Worm (Caenorhabditis elegans) whole organism, young adult: ENCODE results near the gene C44B7.5.

Experiments used
- B0019.2 ChIP-seq: fragments of 200-800 bp; sonication (Bioruptor generic); conservative IDR thresholded peaks from 2 replicates; pipeline ENCODE4 v1.3.6; 2022; ENCODE audit warnings: missing genetic modification reagents, missing genetic modification characterization, missing compliant biosample characterization
- C06A6.2 ChIP-seq: fragments of 200-800 bp; sonication (Bioruptor generic); conservative IDR thresholded peaks from 2 replicates; pipeline ENCODE4 v1.3.6; 2022; ENCODE audit warnings: missing genetic modification characterization, missing compliant biosample characterization
- F23B12.7 ChIP-seq: sonication (generic microtip); optimal IDR thresholded peaks from 2 replicates; lab custom pipeline; 2017; ENCODE audit warnings: missing genetic modification characterization, mild to moderate bottlenecking, missing compliant biosample characterization, antibody characterized with exemption, moderate library complexity; ENCODE audit not compliant: insufficient read depth
- F55B11.4 ChIP-seq: sonication (generic microtip); optimal IDR thresholded peaks from 2 replicates; lab custom pipeline; 2016; ENCODE audit warnings: missing compliant biosample characterization, missing genetic modification characterization, borderline replicate concordance; ENCODE audit not compliant: insufficient read depth
- K12H6.12 ChIP-seq: fragments of 200-800 bp; sonication (Bioruptor generic); optimal IDR thresholded peaks from 2 replicates; lab custom pipeline; 2018; ENCODE audit warnings: mild to moderate bottlenecking, missing genetic modification characterization, missing compliant biosample characterization
- T26A5.8 ChIP-seq: sonication (generic microtip); optimal IDR thresholded peaks from 2 replicates; lab custom pipeline; 2016; ENCODE audit warnings: missing genetic modification characterization, missing compliant biosample characterization
- Y53G8AR.9 ChIP-seq: fragments of 200-800 bp; sonication (Bioruptor generic); conservative IDR thresholded peaks from 2 replicates; pipeline ENCODE4 v1.3.6; 2022; ENCODE audit warnings: missing genetic modification reagents, missing genetic modification characterization, missing compliant biosample characterization
- Y67H2A.10 ChIP-seq: fragments of 200-800 bp; sonication (Bioruptor generic); conservative IDR thresholded peaks from 2 replicates; pipeline ENCODE4 v1.3.6; 2022; ENCODE audit warnings: missing genetic modification reagents, missing genetic modification characterization, missing compliant biosample characterization
- Y95B8A.8 ChIP-seq: fragments of 200-800 bp; sonication (Bioruptor generic); IDR thresholded peaks from 2 replicates; pipeline ENCODE4 v1.3.6; 2022; ENCODE audit warnings: missing genetic modification reagents, missing genetic modification characterization, missing compliant biosample characterization
- ZK185.1 ChIP-seq: sonication (generic microtip); optimal IDR thresholded peaks from 2 replicates; lab custom pipeline; 2016; ENCODE audit warnings: mild to moderate bottlenecking, missing genetic modification characterization, missing compliant biosample characterization; ENCODE audit not compliant: poor library complexity, severe bottlenecking
- atf-7 ChIP-seq: sonication (generic microtip); optimal IDR thresholded peaks from 2 replicates; lab custom pipeline; 2017; ENCODE audit warnings: mild to moderate bottlenecking, missing genetic modification characterization, missing compliant biosample characterization
- athp-1 ChIP-seq: sonication (generic microtip); optimal IDR thresholded peaks from 2 replicates; lab custom pipeline; 2017; ENCODE audit warnings: mild to moderate bottlenecking, missing genetic modification characterization, missing compliant biosample characterization
- attf-3 ChIP-seq: fragments of 200-800 bp; sonication (Bioruptor generic); conservative IDR thresholded peaks from 2 replicates; pipeline ENCODE4 v1.3.6; 2022; ENCODE audit warnings: missing genetic modification reagents, missing genetic modification characterization, missing compliant biosample characterization
- ccch-3 ChIP-seq: fragments of 200-800 bp; sonication (Bioruptor generic); optimal IDR thresholded peaks from 2 replicates; lab custom pipeline; 2018; ENCODE audit warnings: mild to moderate bottlenecking, missing genetic modification characterization, missing compliant biosample characterization
- ceh-40 ChIP-seq: fragments of 200-800 bp; sonication (Bioruptor generic); IDR thresholded peaks from 2 replicates; pipeline ENCODE4 v1.3.6; 2022; ENCODE audit warnings: missing genetic modification characterization, missing compliant biosample characterization
- ceh-79 ChIP-seq: sonication (generic microtip); optimal IDR thresholded peaks from 2 replicates; lab custom pipeline; 2017; ENCODE audit warnings: mild to moderate bottlenecking, missing genetic modification characterization, missing compliant biosample characterization
- ceh-91 ChIP-seq: fragments of 200-800 bp; sonication (Bioruptor generic); IDR thresholded peaks from 2 replicates; pipeline ENCODE4 v1.3.6; 2022; ENCODE audit warnings: missing genetic modification reagents, missing genetic modification characterization, missing compliant biosample characterization
- die-1 ChIP-seq: sonication (generic microtip); optimal IDR thresholded peaks from 2 replicates; lab custom pipeline; 2016; ENCODE audit warnings: missing genotype, mild to moderate bottlenecking, missing genetic modification characterization, missing compliant biosample characterization
- dox-1 ChIP-seq: fragments of 200-800 bp; sonication (Bioruptor generic); IDR thresholded peaks from 2 replicates; pipeline ENCODE4 v1.3.6; 2022; ENCODE audit warnings: missing genetic modification reagents, missing genetic modification characterization, missing compliant biosample characterization
- egrh-3 ChIP-seq: fragments of 200-800 bp; sonication (Bioruptor generic); IDR thresholded peaks from 2 replicates; pipeline ENCODE4 v1.3.6; 2022; ENCODE audit warnings: missing genetic modification reagents, missing genetic modification characterization, missing compliant biosample characterization
- ekl-4 ChIP-seq: fragments of 200-800 bp; sonication (Bioruptor generic); IDR thresholded peaks from 2 replicates; pipeline ENCODE4 v1.3.6; 2022; ENCODE audit warnings: missing genetic modification reagents, missing genetic modification characterization, missing compliant biosample characterization
- hmg-1.2 ChIP-seq: fragments of 200-800 bp; sonication (Bioruptor generic); IDR thresholded peaks from 2 replicates; pipeline ENCODE4 v1.3.6; 2022; ENCODE audit warnings: missing genetic modification reagents, missing genetic modification characterization, missing compliant biosample characterization
- hrde-1 ChIP-seq: sonication (generic microtip); optimal IDR thresholded peaks from 2 replicates; lab custom pipeline; 2016; ENCODE audit warnings: missing genetic modification characterization, mild to moderate bottlenecking, missing compliant biosample characterization, moderate library complexity, missing genotype, missing genetic modification reagents, borderline replicate concordance
- hsf-1 ChIP-seq: fragments of 200-800 bp; sonication (Bioruptor generic); IDR thresholded peaks from 2 replicates; pipeline ENCODE4 v1.3.6; 2022; ENCODE audit warnings: missing genetic modification reagents, missing genetic modification characterization, missing compliant biosample characterization
- lag-1 ChIP-seq: fragments of 200-800 bp; sonication (Bioruptor generic); IDR thresholded peaks from 2 replicates; pipeline ENCODE4 v1.3.6; 2022; ENCODE audit warnings: missing genetic modification reagents, missing genetic modification characterization, missing compliant biosample characterization
- let-526 ChIP-seq: fragments of 200-800 bp; sonication (Bioruptor generic); IDR thresholded peaks from 2 replicates; pipeline ENCODE4 v1.3.6; 2022; ENCODE audit warnings: missing genetic modification reagents, missing genetic modification characterization, missing compliant biosample characterization
- lin-26 ChIP-seq: fragments of 200-800 bp; sonication (Bioruptor generic); IDR thresholded peaks from 2 replicates; pipeline ENCODE4 v1.3.6; 2022; ENCODE audit warnings: missing genetic modification reagents, missing genetic modification characterization, missing compliant biosample characterization
- lin-35 ChIP-seq, 3 experiments: fragments of 150-350 bp in 2 of 3; sonication (generic microtip) in 1 of 3; optimal IDR thresholded peaks; 2 replicates each; lab custom pipeline; 2014 to 2018; ENCODE audit warnings: missing biosample characterization in 3 of 3, missing genetic modification characterization in 3 of 3, missing genetic modification reagents in 3 of 3
- lin-40 ChIP-seq: sonication (generic microtip); optimal IDR thresholded peaks from 2 replicates; lab custom pipeline; 2016; ENCODE audit warnings: missing genetic modification characterization, mild to moderate bottlenecking, missing compliant biosample characterization, missing genotype, missing genetic modification reagents
- lsy-27 ChIP-seq: sonication (generic microtip); optimal IDR thresholded peaks from 2 replicates; lab custom pipeline; 2017; ENCODE audit warnings: missing genetic modification characterization, mild to moderate bottlenecking, missing compliant biosample characterization, antibody characterized with exemption, missing genotype, borderline replicate concordance; ENCODE audit not compliant: insufficient read depth
- madf-10 ChIP-seq: sonication (generic microtip); optimal IDR thresholded peaks from 2 replicates; lab custom pipeline; 2016; ENCODE audit warnings: mild to moderate bottlenecking, missing genetic modification characterization, missing compliant biosample characterization
- madf-6 ChIP-seq: fragments of 200-800 bp; sonication (Bioruptor generic); IDR thresholded peaks from 2 replicates; pipeline ENCODE4 v1.3.6; 2022; ENCODE audit warnings: missing genetic modification reagents, missing genetic modification characterization, missing compliant biosample characterization
- mcd-1 ChIP-seq: fragments of 200-800 bp; sonication (Bioruptor generic); IDR thresholded peaks from 2 replicates; pipeline ENCODE4 v1.3.6; 2022; ENCODE audit warnings: missing genetic modification reagents, missing genetic modification characterization, missing compliant biosample characterization
- mel-28 ChIP-seq: sonication (generic microtip); optimal IDR thresholded peaks from 2 replicates; lab custom pipeline; 2016; ENCODE audit warnings: borderline replicate concordance, mild to moderate bottlenecking, missing genetic modification characterization, missing compliant biosample characterization
- nfya-2 ChIP-seq: fragments of 200-800 bp; sonication (Bioruptor generic); IDR thresholded peaks from 2 replicates; pipeline ENCODE4 v1.3.6; 2022; ENCODE audit warnings: missing genetic modification reagents, missing genetic modification characterization, missing compliant biosample characterization
- nfyb-1 ChIP-seq: fragments of 200-800 bp; sonication (Bioruptor generic); IDR thresholded peaks from 2 replicates; pipeline ENCODE4 v1.3.6; 2022; ENCODE audit warnings: missing genetic modification reagents, missing genetic modification characterization, missing compliant biosample characterization
- nhr-179 ChIP-seq: sonication (generic microtip); optimal IDR thresholded peaks from 2 replicates; lab custom pipeline; 2016; ENCODE audit warnings: mild to moderate bottlenecking, missing genetic modification characterization, missing compliant biosample characterization
- nhr-27 ChIP-seq: fragments of 200-800 bp; sonication (Bioruptor generic); optimal IDR thresholded peaks from 2 replicates; lab custom pipeline; 2018; ENCODE audit warnings: mild to moderate bottlenecking, missing genetic modification characterization, moderate library complexity, missing compliant biosample characterization
- pha-4 ChIP-seq: fragments of 150-350 bp; sonication (generic microtip); optimal IDR thresholded peaks from 2 replicates; lab custom pipeline; 2014; ENCODE audit warnings: missing biosample characterization, missing genetic modification reagents, missing genetic modification characterization
- rec-8 ChIP-seq, 2 experiments: sonication (generic microtip); optimal IDR thresholded peaks; 2 replicates each; lab custom pipeline; 2016; ENCODE audit warnings: mild to moderate bottlenecking in 2 of 2, missing genetic modification characterization in 2 of 2, missing genetic modification reagents in 2 of 2, missing genotype in 2 of 2, missing biosample characterization in 1 of 2, missing compliant biosample characterization in 1 of 2, moderate library complexity in 1 of 2
- sdz-38 ChIP-seq: sonication (generic microtip); optimal IDR thresholded peaks from 2 replicates; lab custom pipeline; 2016; ENCODE audit warnings: missing genotype, missing genetic modification characterization, missing compliant biosample characterization
- sea-2 ChIP-seq: fragments of 200-800 bp; sonication (Bioruptor generic); IDR thresholded peaks from 2 replicates; pipeline ENCODE4 v1.3.6; 2022; ENCODE audit warnings: missing genetic modification characterization, missing compliant biosample characterization
- unc-62 ChIP-seq: fragments of 150-350 bp; optimal IDR thresholded peaks from 2 replicates; lab custom pipeline; 2014; ENCODE audit warnings: missing biosample characterization, missing genetic modification reagents, missing genetic modification characterization
- zfh-2 ChIP-seq: fragments of 200-800 bp; sonication (Bioruptor generic); conservative IDR thresholded peaks from 2 replicates; pipeline ENCODE4 v1.3.6; 2022; ENCODE audit warnings: missing genetic modification reagents, missing genetic modification characterization, missing compliant biosample characterization
- zim-3 ChIP-seq: sonication (generic microtip); optimal IDR thresholded peaks from 2 replicates; lab custom pipeline; 2017; ENCODE audit warnings: mild to moderate bottlenecking, missing genetic modification characterization, moderate library complexity, missing compliant biosample characterization
- ztf-22 ChIP-seq: fragments of 200-800 bp; sonication (Bioruptor generic); optimal IDR thresholded peaks from 2 replicates; lab custom pipeline; 2018; ENCODE audit warnings: mild to moderate bottlenecking, missing genetic modification characterization, moderate library complexity, missing compliant biosample characterization
- ztf-26 ChIP-seq: sonication (generic microtip); optimal IDR thresholded peaks from 2 replicates; lab custom pipeline; 2017; ENCODE audit warnings: missing genetic modification characterization, missing compliant biosample characterization
- ztf-3 ChIP-seq: fragments of 200-800 bp; sonication (Bioruptor generic); optimal IDR thresholded peaks from 2 replicates; lab custom pipeline; 2018; ENCODE audit warnings: mild to moderate bottlenecking, missing genetic modification characterization, missing compliant biosample characterization

The C44B7.5 gene

DNA sequence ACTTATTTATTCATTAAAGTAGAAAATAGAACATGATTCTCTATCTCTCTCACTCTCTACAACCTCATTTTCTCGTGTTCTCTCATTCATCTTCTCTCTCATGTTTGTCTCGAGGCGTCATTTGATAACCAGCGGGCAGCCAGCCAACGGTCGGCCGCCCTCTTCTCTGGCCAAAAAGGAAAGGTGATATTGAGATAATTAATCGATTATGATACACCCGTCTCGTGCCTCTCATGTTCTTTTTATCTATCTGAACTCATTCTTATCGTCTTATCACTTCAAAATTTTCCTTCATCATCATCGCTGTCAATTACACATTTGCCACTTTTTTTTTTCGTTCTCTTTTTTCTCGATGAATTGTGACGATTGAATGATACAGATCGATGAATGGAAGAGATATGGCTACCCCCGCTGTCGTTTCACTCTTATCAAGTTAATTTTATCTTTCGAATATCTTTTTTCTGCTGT, 29.7 kb downstream of the C44B7.5 start (continued):
- TF ChIP-seq pha-4 (tag; lab: Kevin White, UChicago), result peak; percentile 20
- no peak for TF ChIP-seq lsy-27
- TF ChIP-seq ZK185.1 (tag; lab: Kevin White, UChicago), result no peak
- peak; percentile 79 for TF ChIP-seq madf-10 (tag; lab: Kevin White, UChicago)
- TF ChIP-seq ceh-79, result no peak
- TF ChIP-seq nhr-27 (tag; lab: Kevin White, UChicago), result no peak
- TF ChIP-seq F23B12.7, result peak; percentile 5
- no peak for TF ChIP-seq Y53G8AR.9 (GFP tag; lab: Robert Waterston, UW)
- TF ChIP-seq nfya-2, result no peak
- peak; percentile 60 for TF ChIP-seq die-1
- no peak for TF ChIP-seq ceh-40 (GFP tag; lab: Robert Waterston, UW)
- no peak for TF ChIP-seq Y67H2A.10 (GFP tag; lab: Robert Waterston, UW)
- TF ChIP-seq zfh-2 (GFP tag; lab: Robert Waterston, UW), result peak; percentile 62; the same call in 1 of the 2 replicates
- no peak for TF ChIP-seq egrh-3 (GFP tag; lab: Robert Waterston, UW)
- no peak for TF ChIP-seq hsf-1
- no peak for TF ChIP-seq hrde-1
- TF ChIP-seq F55B11.4, result no peak
- TF ChIP-seq hmg-1.2 (GFP tag; lab: Robert Waterston, UW), result peak; percentile 30; the same call in 1 of the 2 replicates
- no peak for TF ChIP-seq rec-8 (tag; optimal IDR thresholded peaks at IDR 0.05; lab: Kevin White, UChicago)
- TF ChIP-seq madf-6 (GFP tag; lab: Robert Waterston, UW), result no peak
- TF ChIP-seq K12H6.12 (tag; lab: Kevin White, UChicago), result no peak
- TF ChIP-seq T26A5.8 (tag; lab: Kevin White, UChicago), result no peak
- peak; percentile 28 for TF ChIP-seq ztf-3 (GFP tag; lab: Kevin White, UChicago)
- no peak for TF ChIP-seq sea-2 (GFP tag; lab: Robert Waterston, UW)
- no peak for TF ChIP-seq attf-3 (GFP tag; lab: Robert Waterston, UW)
- TF ChIP-seq unc-62 (GFP tag; lab: Kevin White, UChicago), result no peak
- no peak for TF ChIP-seq let-526 (GFP tag; lab: Robert Waterston, UW)
- TF ChIP-seq ccch-3 (GFP tag; lab: Kevin White, UChicago), result no peak
- TF ChIP-seq Y95B8A.8 (GFP tag; lab: Robert Waterston, UW), result 0 out of 2 replicates have a peak, but pooled peaks have one; percentile 30
- TF ChIP-seq ztf-26 (tag; lab: Kevin White, UChicago), result peak; percentile 87
- no peak for TF ChIP-seq zim-3 (tag; lab: Kevin White, UChicago)
- peak; percentile 69; the same call in 1 of the 2 replicates for TF ChIP-seq ekl-4 (GFP tag; lab: Robert Waterston, UW)
- TF ChIP-seq ceh-91 (GFP tag; lab: Robert Waterston, UW), result no peak
- TF ChIP-seq mcd-1, result peak; percentile 53
- TF ChIP-seq dox-1 (GFP tag; lab: Robert Waterston, UW), result peak; percentile 88
- no peak for TF ChIP-seq mel-28 (tag; lab: Kevin White, UChicago)
- TF ChIP-seq B0019.2 (GFP tag; lab: Robert Waterston, UW), result no peak
- no peak for TF ChIP-seq sdz-38
- TF ChIP-seq lin-40 (tag; lab: Kevin White, UChicago), result peak; percentile 88
- peak; percentile 95 for TF ChIP-seq ztf-22 (GFP tag; lab: Kevin White, UChicago)
- TF ChIP-seq C06A6.2 (GFP tag; lab: Robert Waterston, UW), result peak; percentile 74
- no peak for TF ChIP-seq athp-1
- no peak for TF ChIP-seq nhr-179 (tag; lab: Kevin White, UChicago)
- no peak for TF ChIP-seq lag-1 (GFP tag; lab: Robert Waterston, UW)
- TF ChIP-seq lin-35 (GFP tag; optimal IDR thresholded peaks at IDR 0.05; lab: Kevin White, UChicago), result no peak
- TF ChIP-seq atf-7, result peak; percentile 95
- peak; percentile 76 for TF ChIP-seq nfyb-1
- 0 out of 2 replicates have a peak, but pooled peaks have one; percentile 16 for TF ChIP-seq lin-26 (GFP tag; lab: Robert Waterston, UW)
